Worm (Caenorhabditis elegans) whole organism, L1 larva: ENCODE data around the gene ZK697.8.
A peak's percentile ranks its signal among the peaks of the same experiment; 100 is the strongest.

Experiments
- C16A3.4 ChIP-seq: fragments of 150-350 bp; optimal IDR thresholded peaks from 2 replicates; lab custom pipeline; 2014; ENCODE audit warnings: missing biosample characterization, missing genetic modification characterization
- C34B4.2 ChIP-seq: sonication (generic microtip); optimal IDR thresholded peaks from 2 replicates; lab custom pipeline; 2017; ENCODE audit warnings: mild to moderate bottlenecking, missing genetic modification characterization, missing compliant biosample characterization
- Y116A8C.19 ChIP-seq: sonication (generic microtip); optimal IDR thresholded peaks from 2 replicates; lab custom pipeline; 2016; ENCODE audit warnings: missing compliant biosample characterization, missing genetic modification characterization, borderline replicate concordance
- aly-2 ChIP-seq: fragments of 150-350 bp; optimal IDR thresholded peaks from 2 replicates; lab custom pipeline; 2014; ENCODE audit warnings: missing biosample characterization, missing genetic modification characterization
- blmp-1 ChIP-seq: fragments of 150-350 bp; optimal IDR thresholded peaks from 2 replicates; lab custom pipeline; 2014; ENCODE audit warnings: missing biosample characterization, missing genetic modification characterization
- ceh-63 ChIP-seq: fragments of 200-800 bp; sonication (Bioruptor generic); optimal IDR thresholded peaks from 2 replicates; lab custom pipeline; 2018; ENCODE audit warnings: mild to moderate bottlenecking, missing genetic modification characterization, missing compliant biosample characterization
- ceh-90 ChIP-seq: sonication (generic microtip); optimal IDR thresholded peaks from 2 replicates; lab custom pipeline; 2016; ENCODE audit warnings: missing genetic modification characterization, missing compliant biosample characterization
- ces-1 ChIP-seq: fragments of 150-350 bp; optimal IDR thresholded peaks from 2 replicates; lab custom pipeline; 2014; ENCODE audit warnings: missing biosample characterization, missing genetic modification reagents, missing genetic modification characterization
- efl-1 ChIP-seq, 4 experiments: fragments of 150-350 bp; optimal IDR thresholded peaks in 3 of 4; peaks in 1 of 4; 1 replicate in 1 of 4; 2 replicates in 3 of 4; lab custom pipeline; 2014; ENCODE audit warnings: missing biosample characterization in 2 of 4, missing genetic modification characterization in 2 of 4, missing genetic modification reagents in 2 of 4
- efl-3 ChIP-seq: fragments of 200-800 bp; sonication (Bioruptor generic); optimal IDR thresholded peaks from 2 replicates; lab custom pipeline; 2018; ENCODE audit warnings: mild to moderate bottlenecking, missing genetic modification characterization, missing compliant biosample characterization
- egl-13 ChIP-seq: sonication (generic microtip); optimal IDR thresholded peaks from 2 replicates; lab custom pipeline; 2016; ENCODE audit warnings: missing genotype, missing genetic modification reagents, missing genetic modification characterization, missing compliant biosample characterization
- egl-27 ChIP-seq, 2 experiments: fragments of 150-350 bp in 1 of 2; sonication (generic microtip); optimal IDR thresholded peaks; 3 replicates each; lab custom pipeline; 2017 to 2018; ENCODE audit warnings: missing biosample characterization in 2 of 2, missing genetic modification characterization in 2 of 2, missing genetic modification reagents in 2 of 2
- elt-3 ChIP-seq, 6 experiments: fragments of 150-350 bp in 1 of 6; sonication (generic microtip); optimal IDR thresholded peaks; 2 replicates each; lab custom pipeline; 2017 to 2018; ENCODE audit warnings: missing biosample characterization in 6 of 6, missing genetic modification characterization in 6 of 6, inconsistent platforms in 1 of 6
- fkh-10 ChIP-seq: sonication (generic microtip); optimal IDR thresholded peaks from 2 replicates; lab custom pipeline; 2017; ENCODE audit warnings: missing biosample characterization, missing genetic modification reagents, missing genetic modification characterization
- fkh-8 ChIP-seq: sonication (generic microtip); optimal IDR thresholded peaks from 2 replicates; lab custom pipeline; 2016; ENCODE audit warnings: mild to moderate bottlenecking, missing genetic modification characterization, missing compliant biosample characterization
- fos-1 ChIP-seq: fragments of 150-350 bp; optimal IDR thresholded peaks from 2 replicates; lab custom pipeline; 2014; ENCODE audit warnings: missing biosample characterization, missing genetic modification characterization
- grh-1 ChIP-seq: fragments of 200-800 bp; sonication (Bioruptor generic); IDR thresholded peaks from 2 replicates; pipeline ENCODE4 v1.3.6; 2022; ENCODE audit warnings: missing genetic modification reagents, missing genetic modification characterization, missing compliant biosample characterization
- hlh-4 ChIP-seq: sonication (generic microtip); optimal IDR thresholded peaks from 2 replicates; lab custom pipeline; 2016; ENCODE audit warnings: mild to moderate bottlenecking, missing genetic modification characterization, missing compliant biosample characterization
- irx-1 ChIP-seq: sonication (generic microtip); optimal IDR thresholded peaks from 2 replicates; lab custom pipeline; 2016; ENCODE audit warnings: missing genetic modification characterization, missing compliant biosample characterization
- jun-1 ChIP-seq: fragments of 150-350 bp; optimal IDR thresholded peaks from 2 replicates; lab custom pipeline; 2014; ENCODE audit warnings: missing biosample characterization, missing genetic modification reagents, missing genetic modification characterization
- lin-14 ChIP-seq: fragments of 200-800 bp; sonication (Bioruptor generic); optimal IDR thresholded peaks from 2 replicates; lab custom pipeline; 2018; ENCODE audit warnings: mild to moderate bottlenecking, missing genetic modification characterization, moderate library complexity, missing compliant biosample characterization
- lin-35 ChIP-seq, 2 experiments: fragments of 150-350 bp; optimal IDR thresholded peaks; 2 replicates each; lab custom pipeline; 2014; ENCODE audit warnings: missing biosample characterization in 2 of 2, missing genetic modification characterization in 2 of 2, missing genetic modification reagents in 2 of 2
- lin-39 ChIP-seq: fragments of 150-350 bp; optimal IDR thresholded peaks from 2 replicates; lab custom pipeline; 2014; ENCODE audit warnings: missing biosample characterization, missing genetic modification reagents, missing genetic modification characterization
- lir-3 ChIP-seq: sonication (generic microtip); optimal IDR thresholded peaks from 2 replicates; lab custom pipeline; 2016; ENCODE audit warnings: mild to moderate bottlenecking, missing genetic modification characterization, moderate library complexity, missing compliant biosample characterization; ENCODE audit not compliant: poor library complexity
- lsy-2 ChIP-seq, 2 experiments: fragments of 150-350 bp; optimal IDR thresholded peaks; 2 replicates each; lab custom pipeline; 2014; ENCODE audit warnings: missing biosample characterization in 2 of 2, missing genetic modification characterization in 2 of 2
- mdl-1 ChIP-seq, 2 experiments: fragments of 150-350 bp; optimal IDR thresholded peaks; 2 replicates each; lab custom pipeline; 2014 to 2017; ENCODE audit warnings: missing biosample characterization in 2 of 2, missing genetic modification characterization in 2 of 2, inconsistent platforms in 1 of 2
- mep-1 ChIP-seq: fragments of 150-350 bp; optimal IDR thresholded peaks from 2 replicates; lab custom pipeline; 2014; ENCODE audit warnings: missing biosample characterization, missing genetic modification characterization
- nhr-11 ChIP-seq: fragments of 150-350 bp; optimal IDR thresholded peaks from 2 replicates; lab custom pipeline; 2014; ENCODE audit warnings: missing biosample characterization, missing genetic modification characterization
- nhr-12 ChIP-seq: sonication (generic microtip); optimal IDR thresholded peaks from 2 replicates; lab custom pipeline; 2017; ENCODE audit warnings: missing biosample characterization, missing genetic modification characterization
- nhr-19 ChIP-seq: fragments of 200-800 bp; sonication (Bioruptor generic); conservative IDR thresholded peaks from 2 replicates; pipeline ENCODE4 v1.3.6; 2022; ENCODE audit warnings: missing genetic modification characterization, missing compliant biosample characterization
- nhr-20 ChIP-seq: sonication (generic microtip); optimal IDR thresholded peaks from 2 replicates; lab custom pipeline; 2016; ENCODE audit warnings: mild to moderate bottlenecking, missing genetic modification characterization, missing compliant biosample characterization
- nhr-47 ChIP-seq: sonication (generic microtip); optimal IDR thresholded peaks from 2 replicates; lab custom pipeline; 2016; ENCODE audit warnings: mild to moderate bottlenecking, missing genetic modification characterization, moderate library complexity, missing compliant biosample characterization
- nhr-71 ChIP-seq: sonication (generic microtip); optimal IDR thresholded peaks from 2 replicates; lab custom pipeline; 2016; ENCODE audit warnings: mild to moderate bottlenecking, missing genetic modification characterization, moderate library complexity, missing compliant biosample characterization
- nhr-76 ChIP-seq: sonication (generic microtip); optimal IDR thresholded peaks from 2 replicates; lab custom pipeline; 2017; ENCODE audit warnings: missing biosample characterization, missing genetic modification characterization
- nhr-77 ChIP-seq: fragments of 150-350 bp; optimal IDR thresholded peaks from 2 replicates; lab custom pipeline; 2014; ENCODE audit warnings: missing biosample characterization, missing genetic modification characterization
- nhr-90 ChIP-seq: sonication (generic microtip); optimal IDR thresholded peaks from 2 replicates; lab custom pipeline; 2016; ENCODE audit warnings: mild to moderate bottlenecking, missing genetic modification characterization, missing compliant biosample characterization; ENCODE audit not compliant: poor library complexity
- pqm-1 ChIP-seq: sonication (generic microtip); optimal IDR thresholded peaks from 3 replicates; lab custom pipeline; 2017; ENCODE audit warnings: missing biosample characterization, missing genetic modification characterization
- skn-1 ChIP-seq: fragments of 150-350 bp; optimal IDR thresholded peaks from 2 replicates; lab custom pipeline; 2014; ENCODE audit warnings: missing biosample characterization, missing genetic modification characterization
- snpc-4 ChIP-seq: fragments of 150-350 bp; optimal IDR thresholded peaks from 2 replicates; lab custom pipeline; 2014; ENCODE audit warnings: missing biosample characterization, missing genetic modification characterization
- sptf-1 ChIP-seq: fragments of 150-350 bp; optimal IDR thresholded peaks from 2 replicates; lab custom pipeline; 2014; ENCODE audit warnings: missing biosample characterization, missing genetic modification characterization
- sup-37 ChIP-seq: fragments of 200-800 bp; sonication (Bioruptor generic); optimal IDR thresholded peaks from 2 replicates; lab custom pipeline; 2018; ENCODE audit warnings: mild to moderate bottlenecking, missing genetic modification characterization, missing compliant biosample characterization
- swsn-7 ChIP-seq: sonication (generic microtip); optimal IDR thresholded peaks from 2 replicates; lab custom pipeline; 2016; ENCODE audit warnings: missing genetic modification characterization, missing compliant biosample characterization
- unc-130 ChIP-seq: fragments of 150-350 bp; optimal IDR thresholded peaks from 2 replicates; lab custom pipeline; 2017; ENCODE audit warnings: missing biosample characterization, missing genetic modification characterization, inconsistent platforms
- unc-30 ChIP-seq: sonication (generic microtip); optimal IDR thresholded peaks from 2 replicates; lab custom pipeline; 2017; ENCODE audit warnings: missing biosample characterization, missing genetic modification characterization
- unc-98 ChIP-seq: fragments of 200-800 bp; sonication (Bioruptor generic); IDR thresholded peaks from 2 replicates; pipeline ENCODE4 v1.3.6; 2022; ENCODE audit warnings: missing genetic modification characterization, missing compliant biosample characterization
- vab-15 ChIP-seq: sonication (generic microtip); optimal IDR thresholded peaks from 2 replicates; lab custom pipeline; 2017; ENCODE audit warnings: missing genotype, mild to moderate bottlenecking, missing genetic modification characterization, missing compliant biosample characterization

Gene ZK697.8

ce11 chrV:1771727-1772126 is 22.8 kb upstream of the ZK697.8 start, which contains the start of gene dhs-13 (continued):
- TF ChIP-seq lin-39 (tag; lab: Kevin White, UChicago) (no peak), egl-13 (tag; lab: Kevin White, UChicago) (no peak), irx-1 (tag; lab: Kevin White, UChicago) (no peak), ceh-90 (no peak), hlh-4 (tag; lab: Kevin White, UChicago) (no peak), grh-1 (no peak), skn-1 (tag; lab: Kevin White, UChicago) (peak; percentile 17), Y116A8C.19 (tag; lab: Kevin White, UChicago) (no peak), lin-14 (peak; percentile 90), fos-1 (no peak), nhr-19 (GFP tag; lab: Robert Waterston, UW) (no peak), mep-1 (tag; lab: Kevin White, UChicago) (no peak), unc-30 (tag; lab: Kevin White, UChicago) (no peak), sptf-1 (tag; lab: Kevin White, UChicago) (no peak), efl-3 (GFP tag; lab: Kevin White, UChicago) (no peak), snpc-4 (tag; lab: Kevin White, UChicago) (no peak), nhr-90 (tag; lab: Kevin White, UChicago) (no peak), lsy-2 (tag; optimal IDR thresholded peaks at IDR 0.05; lab: Kevin White, UChicago) (no peak), swsn-7 (tag; lab: Kevin White, UChicago) (no peak), nhr-77 (tag; lab: Kevin White, UChicago) (no peak), lir-3 (tag; lab: Kevin White, UChicago) (no peak), fkh-10 (GFP tag; lab: Kevin White, UChicago) (no peak), unc-98 (GFP tag; lab: Robert Waterston, UW) (no peak), vab-15 (tag; lab: Kevin White, UChicago) (no peak), nhr-20 (tag; lab: Kevin White, UChicago) (peak; percentile 55), nhr-12 (tag; lab: Kevin White, UChicago) (no peak), unc-130 (tag; lab: Kevin White, UChicago) (peak; percentile 41), C16A3.4 (peak; percentile 11), nhr-71 (tag; lab: Kevin White, UChicago) (peak; percentile 49), ceh-63 (GFP tag; lab: Kevin White, UChicago) (no peak), sup-37 (no peak), elt-3 (tag; optimal IDR thresholded peaks at IDR 0.05; lab: Kevin White, UChicago) (no peak), pqm-1 (tag; lab: Kevin White, UChicago) (no peak), nhr-76 (tag; lab: Kevin White, UChicago) (no peak), mdl-1 (tag; optimal IDR thresholded peaks at IDR 0.05; lab: Kevin White, UChicago) (peak in 1 of 2 experiments; percentile 39), lin-35 (GFP tag; optimal IDR thresholded peaks at IDR 0.05; lab: Kevin White, UChicago) (peak in 1 of 2 experiments; percentile 41), nhr-11 (tag; lab: Kevin White, UChicago) (no peak), aly-2 (tag; lab: Kevin White, UChicago) (no peak), fkh-8 (tag; lab: Kevin White, UChicago) (no peak), nhr-47 (no peak), egl-27 (tag; optimal IDR thresholded peaks at IDR 0.05; lab: Kevin White, UChicago) (no peak)

DNA sequence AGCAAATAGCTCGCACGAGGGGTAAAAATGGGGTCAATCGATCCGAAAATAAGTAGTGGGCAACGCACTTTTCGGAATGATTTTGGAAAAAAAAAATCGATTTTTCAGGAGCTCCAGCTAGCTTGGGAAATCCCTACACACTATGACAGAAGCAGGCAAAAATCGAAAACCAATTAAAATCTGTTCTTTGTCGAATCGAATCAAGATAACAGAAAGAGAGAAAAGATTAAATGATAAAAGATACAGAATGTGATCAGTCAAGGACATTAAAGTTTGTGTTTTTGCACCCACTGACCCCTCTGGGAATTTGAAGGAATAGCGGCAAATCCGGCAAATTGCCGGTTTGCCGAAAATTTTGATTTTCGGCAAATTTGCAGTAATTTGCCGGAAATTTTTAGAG is 18.5 kb upstream of the ZK697.8 start:
- TF ChIP-seq elt-3 (tag; optimal IDR thresholded peaks at IDR 0.05; lab: Kevin White, UChicago) (peak in 1 of 6 experiments; percentile 35), ces-1 (GFP tag; lab: Kevin White, UChicago) (no peak), sptf-1 (tag; lab: Kevin White, UChicago) (no peak), blmp-1 (peak; percentile 78), jun-1 (tag; lab: Kevin White, UChicago) (no peak), C34B4.2 (tag; lab: Kevin White, UChicago) (no peak), unc-130 (tag; lab: Kevin White, UChicago) (no peak), efl-3 (GFP tag; lab: Kevin White, UChicago) (no peak), efl-1 (optimal IDR thresholded peaks at IDR 0.05; lab: Kevin White, UChicago) (no peak), efl-1 (GFP tag; optimal IDR thresholded peaks at IDR 0.05 in 1 of 2; lab: Kevin White, UChicago) (peak in 1 of 2 experiments; percentile 70), hlh-4 (tag; lab: Kevin White, UChicago) (no peak)
